Worm (Caenorhabditis elegans) whole organism, early embryonic: ENCODE data around the gene R10E8.1.

Experiments
- B0310.2 ChIP-seq: sonication (generic microtip); optimal IDR thresholded peaks from 2 replicates; lab custom pipeline; 2016; ENCODE audit warnings: mild to moderate bottlenecking, missing genetic modification characterization, missing compliant biosample characterization
- F13C5.2 ChIP-seq: sonication (generic microtip); optimal IDR thresholded peaks from 2 replicates; lab custom pipeline; 2017; ENCODE audit warnings: mild to moderate bottlenecking, missing genetic modification characterization, inconsistent platforms, missing compliant biosample characterization
- aly-1 ChIP-seq: sonication (generic microtip); optimal IDR thresholded peaks from 2 replicates; lab custom pipeline; 2016; ENCODE audit warnings: missing genetic modification characterization, missing compliant biosample characterization
- ama-1 ChIP-seq: fragments of 150-350 bp; optimal IDR thresholded peaks from 2 replicates; lab custom pipeline; 2014
- ceh-13 ChIP-seq: fragments of 200-800 bp; sonication (Bioruptor generic); optimal IDR thresholded peaks from 2 replicates; lab custom pipeline; 2018; ENCODE audit warnings: mild to moderate bottlenecking, missing genetic modification characterization, missing compliant biosample characterization
- ceh-36 ChIP-seq: sonication (generic microtip); optimal IDR thresholded peaks from 2 replicates; lab custom pipeline; 2016; ENCODE audit warnings: missing genetic modification characterization, inconsistent platforms, missing compliant biosample characterization
- ets-7 ChIP-seq: sonication (generic microtip); optimal IDR thresholded peaks from 2 replicates; lab custom pipeline; 2016; ENCODE audit warnings: missing genotype, missing genetic modification characterization, missing compliant biosample characterization
- flt-1 ChIP-seq: fragments of 200-800 bp; sonication (Bioruptor generic); IDR thresholded peaks from 2 replicates; pipeline ENCODE4 v1.3.6; 2022; ENCODE audit warnings: missing genetic modification characterization, missing compliant biosample characterization
- hmbx-1 ChIP-seq: sonication (generic microtip); optimal IDR thresholded peaks from 2 replicates; lab custom pipeline; 2016; ENCODE audit warnings: mild to moderate bottlenecking, missing genetic modification characterization, missing compliant biosample characterization
- hmg-4 ChIP-seq: fragments of 200-800 bp; sonication (Bioruptor generic); optimal IDR thresholded peaks from 2 replicates; lab custom pipeline; 2018; ENCODE audit warnings: mild to moderate bottlenecking, missing genetic modification characterization, missing compliant biosample characterization
- hnd-1 ChIP-seq: sonication (generic microtip); optimal IDR thresholded peaks from 2 replicates; lab custom pipeline; 2016; ENCODE audit warnings: missing genetic modification characterization, missing compliant biosample characterization
- pes-1 ChIP-seq: fragments of 200-800 bp; sonication (Bioruptor generic); IDR thresholded peaks from 2 replicates; pipeline ENCODE4 v1.3.6; 2022; ENCODE audit warnings: missing genetic modification reagents, missing genetic modification characterization, missing compliant biosample characterization
- scrt-1 ChIP-seq: fragments of 200-800 bp; sonication (Bioruptor generic); IDR thresholded peaks from 2 replicates; pipeline ENCODE4 v1.3.6; 2022; ENCODE audit warnings: missing genetic modification characterization, missing compliant biosample characterization
- sea-1 ChIP-seq: fragments of 200-800 bp; sonication (Bioruptor generic); conservative IDR thresholded peaks from 2 replicates; pipeline ENCODE4 v1.3.6; 2022; ENCODE audit warnings: missing genetic modification characterization, missing compliant biosample characterization
- tbx-11 ChIP-seq: fragments of 200-800 bp; sonication (Bioruptor generic); IDR thresholded peaks from 2 replicates; pipeline ENCODE4 v1.3.6; 2022; ENCODE audit warnings: missing genetic modification characterization, missing compliant biosample characterization
- tbx-37 ChIP-seq: fragments of 200-800 bp; sonication (Bioruptor generic); conservative IDR thresholded peaks from 2 replicates; pipeline ENCODE4 v1.3.6; 2022; ENCODE audit warnings: missing genetic modification reagents, missing genetic modification characterization, missing compliant biosample characterization
- tra-4 ChIP-seq: sonication (generic microtip); optimal IDR thresholded peaks from 2 replicates; lab custom pipeline; 2017; ENCODE audit warnings: missing genetic modification characterization, missing compliant biosample characterization

The R10E8.1 gene

ce11 chrV:18252239-18252638, at the start of gene R10E8.1:
Gene R10E8.1, minus strand, starts transcription at chrV:18252416.
- TF ChIP-seq pes-1 (GFP tag; lab: Robert Waterston, UW) (no peak), hnd-1 (tag; lab: Kevin White, UChicago) (no peak), tbx-37 (no peak), scrt-1 (no peak), F13C5.2 (tag; lab: Kevin White, UChicago) (no peak), sea-1 (GFP tag; lab: Robert Waterston, UW) (no peak), flt-1 (no peak), B0310.2 (tag; lab: Kevin White, UChicago) (no peak), hmg-4 (GFP tag; lab: Kevin White, UChicago) (no peak), hmbx-1 (tag; lab: Kevin White, UChicago) (no peak), tbx-11 (no peak), tra-4 (tag; lab: Kevin White, UChicago) (no peak), ceh-13 (GFP tag; lab: Kevin White, UChicago) (no peak), aly-1 (tag; lab: Kevin White, UChicago) (no peak), ceh-36 (tag; lab: Kevin White, UChicago) (no peak), ets-7 (tag; lab: Kevin White, UChicago) (no peak), ama-1 (lab: Kevin White, UChicago) (no peak)

- TF ChIP-seq hmbx-1 (tag; lab: Kevin White, UChicago): no peak
- no peak for TF ChIP-seq F13C5.2 (tag; lab: Kevin White, UChicago)
- TF ChIP-seq hmg-4 (GFP tag; lab: Kevin White, UChicago): no peak
- no peak for TF ChIP-seq ets-7 (tag; lab: Kevin White, UChicago)
- no peak for TF ChIP-seq tra-4 (tag; lab: Kevin White, UChicago)
- no peak for TF ChIP-seq tbx-37
- TF ChIP-seq ceh-13 (GFP tag; lab: Kevin White, UChicago): no peak
- TF ChIP-seq scrt-1: no peak
- no peak for TF ChIP-seq tbx-11
- TF ChIP-seq B0310.2 (tag; lab: Kevin White, UChicago): no peak
- TF ChIP-seq ceh-36 (tag; lab: Kevin White, UChicago): no peak
Measured at ce11 chrV:18299313-18299712, 47.1 kb upstream of the R10E8.1 start.

- TF ChIP-seq ceh-13 (GFP tag; lab: Kevin White, UChicago): no peak
- TF ChIP-seq pes-1 (GFP tag; lab: Robert Waterston, UW): no peak
- TF ChIP-seq B0310.2 (tag; lab: Kevin White, UChicago): no peak
- no peak for TF ChIP-seq sea-1 (GFP tag; lab: Robert Waterston, UW)
- no peak for TF ChIP-seq ceh-36 (tag; lab: Kevin White, UChicago)
- no peak for TF ChIP-seq hmbx-1 (tag; lab: Kevin White, UChicago)
- TF ChIP-seq aly-1 (tag; lab: Kevin White, UChicago): no peak
- TF ChIP-seq scrt-1: no peak
- no peak for TF ChIP-seq tra-4 (tag; lab: Kevin White, UChicago)
- TF ChIP-seq ama-1 (lab: Kevin White, UChicago): no peak
- TF ChIP-seq ets-7 (tag; lab: Kevin White, UChicago): no peak
- TF ChIP-seq flt-1: no peak
Measured at ce11 chrV:18298506-18298905, 46.3 kb upstream of the R10E8.1 start, which contains the start of gene Y51A2A.5. Gene Y51A2A.5, plus strand, starts transcription at chrV:18298806.

ce11 chrV:18292295-18292694, 40.1 kb upstream of the R10E8.1 start, which contains the start of gene Y51A2A.12:
Gene Y51A2A.12, plus strand, starts transcription at chrV:18292595.
- TF ChIP-seq flt-1 (no peak), ceh-36 (tag; lab: Kevin White, UChicago) (no peak), tbx-11 (no peak), tra-4 (tag; lab: Kevin White, UChicago) (no peak), B0310.2 (tag; lab: Kevin White, UChicago) (no peak), pes-1 (GFP tag; lab: Robert Waterston, UW) (no peak), aly-1 (tag; lab: Kevin White, UChicago) (no peak)

ce11 chrV:18290642-18291041, 38.4 kb upstream of the R10E8.1 start, which contains the start of gene Y51A2A.4:
Gene Y51A2A.4, plus strand, starts transcription at chrV:18290942.
- TF ChIP-seq ama-1 (lab: Kevin White, UChicago) (no peak), scrt-1 (no peak), tbx-11 (no peak), sea-1 (GFP tag; lab: Robert Waterston, UW) (no peak), tra-4 (tag; lab: Kevin White, UChicago) (no peak), hmg-4 (GFP tag; lab: Kevin White, UChicago) (no peak), pes-1 (GFP tag; lab: Robert Waterston, UW) (no peak), flt-1 (no peak), hnd-1 (tag; lab: Kevin White, UChicago) (no peak), hmbx-1 (tag; lab: Kevin White, UChicago) (no peak), tbx-37 (no peak), B0310.2 (tag; lab: Kevin White, UChicago) (no peak), ceh-36 (tag; lab: Kevin White, UChicago) (no peak), ets-7 (tag; lab: Kevin White, UChicago) (no peak), aly-1 (tag; lab: Kevin White, UChicago) (no peak), ceh-13 (GFP tag; lab: Kevin White, UChicago) (no peak), F13C5.2 (tag; lab: Kevin White, UChicago) (no peak)

ce11 chrV:18282597-18282996, 30.4 kb upstream of the R10E8.1 start, which contains the start of gene clec-247:
Gene clec-247, plus strand, starts transcription at chrV:18282897.
- TF ChIP-seq sea-1 (GFP tag; lab: Robert Waterston, UW) (no peak), F13C5.2 (tag; lab: Kevin White, UChicago) (no peak), hnd-1 (tag; lab: Kevin White, UChicago) (no peak), aly-1 (tag; lab: Kevin White, UChicago) (no peak), hmbx-1 (tag; lab: Kevin White, UChicago) (no peak)

- TF ChIP-seq tbx-37 (no peak), pes-1 (GFP tag; lab: Robert Waterston, UW) (no peak), scrt-1 (no peak), hnd-1 (tag; lab: Kevin White, UChicago) (no peak), ceh-36 (tag; lab: Kevin White, UChicago) (no peak), ets-7 (tag; lab: Kevin White, UChicago) (no peak), ama-1 (lab: Kevin White, UChicago) (no peak), F13C5.2 (tag; lab: Kevin White, UChicago) (no peak), B0310.2 (tag; lab: Kevin White, UChicago) (no peak), tra-4 (tag; lab: Kevin White, UChicago) (no peak), aly-1 (tag; lab: Kevin White, UChicago) (no peak), sea-1 (GFP tag; lab: Robert Waterston, UW) (no peak)
Measured at ce11 chrV:18280778-18281177, 28.6 kb upstream of the R10E8.1 start, which contains the start of gene Y51A2A.16. Gene Y51A2A.16, minus strand, starts transcription at chrV:18280878.
